Worm (Caenorhabditis elegans) whole organism, late embryonic: ENCODE measurements around the gene F26G1.9.

Source experiments
- C38D4.7 ChIP-seq: fragments of 200-800 bp; sonication (Bioruptor generic); optimal IDR thresholded peaks from 2 replicates; lab custom pipeline; 2018; ENCODE audit warnings: mild to moderate bottlenecking, missing genetic modification characterization, moderate library complexity, missing compliant biosample characterization
- F13H6.1 ChIP-seq: sonication (generic microtip); optimal IDR thresholded peaks from 2 replicates; lab custom pipeline; 2016; ENCODE audit warnings: missing genetic modification characterization, missing compliant biosample characterization
- K09A11.1 ChIP-seq: sonication (generic microtip); optimal IDR thresholded peaks from 2 replicates; lab custom pipeline; 2017; ENCODE audit warnings: antibody characterized with exemption, mild to moderate bottlenecking, missing genetic modification characterization, missing compliant biosample characterization; ENCODE audit not compliant: insufficient read depth
- ahr-1 ChIP-seq: sonication (generic microtip); optimal IDR thresholded peaks from 2 replicates; lab custom pipeline; 2016; ENCODE audit warnings: missing genetic modification characterization, missing compliant biosample characterization
- ceh-18 ChIP-seq: sonication (generic microtip); optimal IDR thresholded peaks from 2 replicates; lab custom pipeline; 2016; ENCODE audit warnings: missing genetic modification characterization, missing compliant biosample characterization
- ceh-19 ChIP-seq: fragments of 200-800 bp; sonication (Bioruptor generic); optimal IDR thresholded peaks from 2 replicates; lab custom pipeline; 2018; ENCODE audit warnings: mild to moderate bottlenecking, missing genetic modification characterization, missing compliant biosample characterization
- ceh-2 ChIP-seq: sonication (generic microtip); optimal IDR thresholded peaks from 2 replicates; lab custom pipeline; 2016; ENCODE audit warnings: missing genotype, missing genetic modification characterization, missing compliant biosample characterization
- ceh-22 ChIP-seq: sonication (generic microtip); optimal IDR thresholded peaks from 2 replicates; lab custom pipeline; 2017; ENCODE audit warnings: missing biosample characterization, missing genetic modification characterization
- ceh-9 ChIP-seq: sonication (generic microtip); optimal IDR thresholded peaks from 2 replicates; lab custom pipeline; 2016; ENCODE audit warnings: mild to moderate bottlenecking, missing genetic modification characterization, inconsistent platforms, missing compliant biosample characterization
- elt-2 ChIP-seq: sonication (generic microtip); optimal IDR thresholded peaks from 2 replicates; lab custom pipeline; 2016; ENCODE audit warnings: missing genetic modification reagents, missing genetic modification characterization, missing compliant biosample characterization
- elt-4 ChIP-seq: sonication (generic microtip); optimal IDR thresholded peaks from 2 replicates; lab custom pipeline; 2016; ENCODE audit warnings: missing genetic modification characterization, missing compliant biosample characterization
- ets-4 ChIP-seq: sonication (generic microtip); optimal IDR thresholded peaks from 2 replicates; lab custom pipeline; 2016; ENCODE audit warnings: missing genetic modification characterization, missing compliant biosample characterization
- fax-1 ChIP-seq: sonication (generic microtip); optimal IDR thresholded peaks from 2 replicates; lab custom pipeline; 2016; ENCODE audit warnings: missing genotype, missing genetic modification characterization, missing compliant biosample characterization
- fkh-6 ChIP-seq: sonication (generic microtip); optimal IDR thresholded peaks from 2 replicates; lab custom pipeline; 2016; ENCODE audit warnings: missing genetic modification characterization, missing compliant biosample characterization
- hlh-13 ChIP-seq: fragments of 200-800 bp; sonication (Bioruptor generic); optimal IDR thresholded peaks from 2 replicates; lab custom pipeline; 2018; ENCODE audit warnings: mild to moderate bottlenecking, missing genetic modification characterization, missing compliant biosample characterization
- hlh-30 ChIP-seq: sonication (generic microtip); optimal IDR thresholded peaks from 2 replicates; lab custom pipeline; 2017; ENCODE audit warnings: antibody characterized with exemption, missing genetic modification characterization, missing compliant biosample characterization; ENCODE audit not compliant: insufficient read depth
- hlh-6 ChIP-seq: sonication (generic microtip); optimal IDR thresholded peaks from 2 replicates; lab custom pipeline; 2016; ENCODE audit warnings: missing genotype, missing genetic modification characterization, missing compliant biosample characterization
- hlh-8 ChIP-seq: sonication (generic microtip); optimal IDR thresholded peaks from 2 replicates; lab custom pipeline; 2016; ENCODE audit warnings: missing genotype, missing genetic modification characterization, missing compliant biosample characterization
- lin-11 ChIP-seq: fragments of 200-800 bp; sonication (Bioruptor generic); optimal IDR thresholded peaks from 2 replicates; lab custom pipeline; 2018; ENCODE audit warnings: mild to moderate bottlenecking, missing genetic modification characterization, missing compliant biosample characterization
- madf-2 ChIP-seq: sonication (generic microtip); optimal IDR thresholded peaks from 2 replicates; lab custom pipeline; 2017; ENCODE audit warnings: missing genetic modification characterization, missing compliant biosample characterization
- mec-3 ChIP-seq: sonication (generic microtip); optimal IDR thresholded peaks from 2 replicates; lab custom pipeline; 2016; ENCODE audit warnings: borderline replicate concordance, missing genetic modification characterization, missing compliant biosample characterization
- nfya-1 ChIP-seq: sonication (generic microtip); optimal IDR thresholded peaks from 2 replicates; lab custom pipeline; 2017; ENCODE audit warnings: missing genetic modification characterization, mild to moderate bottlenecking, missing compliant biosample characterization, antibody characterized with exemption, moderate library complexity
- nhr-11 ChIP-seq: fragments of 150-350 bp; optimal IDR thresholded peaks from 2 replicates; lab custom pipeline; 2014; ENCODE audit warnings: missing biosample characterization, missing genetic modification characterization
- nhr-232 ChIP-seq: sonication (generic microtip); optimal IDR thresholded peaks from 2 replicates; lab custom pipeline; 2016; ENCODE audit warnings: missing genetic modification characterization, missing compliant biosample characterization
- npax-4 ChIP-seq: sonication (generic microtip); optimal IDR thresholded peaks from 2 replicates; lab custom pipeline; 2016; ENCODE audit warnings: missing genetic modification characterization, missing compliant biosample characterization
- pag-3 ChIP-seq: sonication (generic microtip); optimal IDR thresholded peaks from 2 replicates; lab custom pipeline; 2016; ENCODE audit warnings: missing compliant biosample characterization, missing genetic modification characterization, borderline replicate concordance
- pat-9 ChIP-seq: fragments of 200-800 bp; sonication (Bioruptor generic); optimal IDR thresholded peaks from 2 replicates; lab custom pipeline; 2018; ENCODE audit warnings: mild to moderate bottlenecking, missing genetic modification characterization, moderate library complexity, missing compliant biosample characterization
- pha-2 ChIP-seq: sonication (generic microtip); optimal IDR thresholded peaks from 2 replicates; lab custom pipeline; 2017; ENCODE audit warnings: mild to moderate bottlenecking, missing genetic modification characterization, missing compliant biosample characterization
- pqm-1 ChIP-seq: sonication (generic microtip); optimal IDR thresholded peaks from 2 replicates; lab custom pipeline; 2016; ENCODE audit warnings: missing genetic modification characterization, missing compliant biosample characterization
- rnt-1 ChIP-seq: sonication (generic microtip); optimal IDR thresholded peaks from 2 replicates; lab custom pipeline; 2016; ENCODE audit warnings: missing genetic modification characterization, missing compliant biosample characterization
- sdc-2 ChIP-seq: sonication (generic microtip); optimal IDR thresholded peaks from 2 replicates; lab custom pipeline; 2016; ENCODE audit warnings: missing genotype, missing genetic modification characterization, missing compliant biosample characterization
- sox-4 ChIP-seq: sonication (generic microtip); optimal IDR thresholded peaks from 2 replicates; lab custom pipeline; 2017; ENCODE audit warnings: mild to moderate bottlenecking, missing genetic modification characterization, inconsistent platforms, missing compliant biosample characterization
- syd-9 ChIP-seq: sonication (generic microtip); optimal IDR thresholded peaks from 2 replicates; lab custom pipeline; 2016; ENCODE audit warnings: mild to moderate bottlenecking, missing genetic modification characterization, moderate library complexity, missing compliant biosample characterization
- ttx-3 ChIP-seq: sonication (generic microtip); optimal IDR thresholded peaks from 2 replicates; lab custom pipeline; 2016; ENCODE audit warnings: missing genetic modification reagents, missing genetic modification characterization, missing compliant biosample characterization
- unc-42 ChIP-seq: sonication (generic microtip); optimal IDR thresholded peaks from 2 replicates; lab custom pipeline; 2016; ENCODE audit warnings: missing genotype, missing genetic modification characterization, missing compliant biosample characterization
- unc-55 ChIP-seq: sonication (generic microtip); optimal IDR thresholded peaks from 2 replicates; lab custom pipeline; 2017; ENCODE audit warnings: missing biosample characterization, missing genetic modification reagents, missing genetic modification characterization
- zip-5 ChIP-seq: sonication (generic microtip); optimal IDR thresholded peaks from 2 replicates; lab custom pipeline; 2016; ENCODE audit warnings: missing genetic modification characterization, missing compliant biosample characterization

The F26G1.9 gene

ce11 chrII:4806726-4807125 lies 32.9 kb upstream of the F26G1.9 start:
- no peak for TF ChIP-seq hlh-8
- no peak for TF ChIP-seq madf-2 (tag; lab: Kevin White, UChicago)

- TF ChIP-seq pha-2 = no peak
- no peak for TF ChIP-seq K09A11.1 (tag; lab: Kevin White, UChicago)
- no peak for TF ChIP-seq hlh-30 (tag; lab: Kevin White, UChicago)
- TF ChIP-seq sdc-2 (tag; lab: Kevin White, UChicago) = no peak
- no peak for TF ChIP-seq pqm-1 (tag; lab: Kevin White, UChicago)
- no peak for TF ChIP-seq syd-9
- TF ChIP-seq F13H6.1 = no peak
- TF ChIP-seq nhr-11 (tag; lab: Kevin White, UChicago) = no peak
Measured at ce11 chrII:4806261-4806660, 32.5 kb upstream of the F26G1.9 start.

- TF ChIP-seq rnt-1 (tag; lab: Kevin White, UChicago) (peak; percentile 52), pqm-1 (tag; lab: Kevin White, UChicago) (no peak), unc-55 (GFP tag; lab: Kevin White, UChicago) (peak; percentile 61), mec-3 (no peak), unc-42 (tag; lab: Kevin White, UChicago) (no peak), pag-3 (no peak), ahr-1 (tag; lab: Kevin White, UChicago) (no peak)
- TF ChIP-seq, all 69 proteins: peak for 2
Measured at ce11 chrII:4805799-4806198, 32.0 kb upstream of the F26G1.9 start.

ce11 chrII:4802917-4803316 lies 29.1 kb upstream of the F26G1.9 start:
- TF ChIP-seq npax-4 (tag; lab: Kevin White, UChicago) (no peak), elt-2 (tag; lab: Kevin White, UChicago) (peak; percentile 80)
- TF ChIP-seq, all 69 proteins: peak for 1

- TF ChIP-seq ceh-19 (GFP tag; lab: Kevin White, UChicago) = no peak
- no peak for TF ChIP-seq C38D4.7 (GFP tag; lab: Kevin White, UChicago)
- no peak for TF ChIP-seq hlh-6
- no peak for TF ChIP-seq fkh-6 (tag; lab: Kevin White, UChicago)
- no peak for TF ChIP-seq unc-42 (tag; lab: Kevin White, UChicago)
- no peak for TF ChIP-seq rnt-1 (tag; lab: Kevin White, UChicago)
- no peak for TF ChIP-seq ceh-18 (tag; lab: Kevin White, UChicago)
- TF ChIP-seq lin-11 (tag; lab: Kevin White, UChicago) = no peak
- TF ChIP-seq zip-5 (tag; lab: Kevin White, UChicago) = no peak
- no peak for TF ChIP-seq ceh-9 (tag; lab: Kevin White, UChicago)
- TF ChIP-seq ets-4 (tag; lab: Kevin White, UChicago) = no peak
- TF ChIP-seq pat-9 (tag; lab: Kevin White, UChicago) = no peak
- no peak for TF ChIP-seq npax-4 (tag; lab: Kevin White, UChicago)
- no peak for TF ChIP-seq nhr-232 (tag; lab: Kevin White, UChicago)
- no peak for TF ChIP-seq elt-4 (tag; lab: Kevin White, UChicago)
- no peak for TF ChIP-seq K09A11.1 (tag; lab: Kevin White, UChicago)
- TF ChIP-seq ceh-22 (tag; lab: Kevin White, UChicago) = no peak
- TF ChIP-seq sox-4 (tag; lab: Kevin White, UChicago) = no peak
- TF ChIP-seq fax-1 = no peak
Measured at ce11 chrII:4800524-4800923, 26.7 kb upstream of the F26G1.9 start.

ce11 chrII:4797071-4797470 lies 23.3 kb upstream of the F26G1.9 start, which contains the start of gene C33F10.14:
C33F10.14 (plus strand) TSS chrII:4797371.
- TF ChIP-seq sdc-2 (tag; lab: Kevin White, UChicago) = no peak
- no peak for TF ChIP-seq hlh-13
- TF ChIP-seq ceh-2 (tag; lab: Kevin White, UChicago) = no peak
- no peak for TF ChIP-seq ttx-3 (tag; lab: Kevin White, UChicago)
- no peak for TF ChIP-seq nfya-1 (tag; lab: Kevin White, UChicago)
- no peak for TF ChIP-seq C38D4.7 (GFP tag; lab: Kevin White, UChicago)
- TF ChIP-seq, all 69 proteins: peak for 0
